Worm (Caenorhabditis elegans) whole organism, late embryonic: ENCODE data around the gene cyp-13A6.

Experiments
- C08G9.2 ChIP-seq: sonication (generic microtip); optimal IDR thresholded peaks from 2 replicates; lab custom pipeline; 2016; ENCODE audit warnings: mild to moderate bottlenecking, missing genetic modification characterization, moderate library complexity, missing compliant biosample characterization
- K09A11.1 ChIP-seq: sonication (generic microtip); optimal IDR thresholded peaks from 2 replicates; lab custom pipeline; 2017; ENCODE audit warnings: antibody characterized with exemption, mild to moderate bottlenecking, missing genetic modification characterization, missing compliant biosample characterization; ENCODE audit not compliant: insufficient read depth
- Y22D7AL.16 ChIP-seq: sonication (generic microtip); optimal IDR thresholded peaks from 2 replicates; lab custom pipeline; 2016; ENCODE audit warnings: missing genetic modification characterization, missing compliant biosample characterization
- ama-1 ChIP-seq: fragments of 150-350 bp; optimal IDR thresholded peaks from 2 replicates; lab custom pipeline; 2014
- ceh-14 ChIP-seq: sonication (generic microtip); optimal IDR thresholded peaks from 2 replicates; lab custom pipeline; 2016; ENCODE audit warnings: missing genotype, missing genetic modification characterization, missing compliant biosample characterization
- ceh-18 ChIP-seq: sonication (generic microtip); optimal IDR thresholded peaks from 2 replicates; lab custom pipeline; 2016; ENCODE audit warnings: missing genetic modification characterization, missing compliant biosample characterization
- ceh-31 ChIP-seq: sonication (generic microtip); optimal IDR thresholded peaks from 2 replicates; lab custom pipeline; 2016; ENCODE audit warnings: missing genetic modification characterization, missing compliant biosample characterization
- ceh-45 ChIP-seq: fragments of 200-800 bp; sonication (Bioruptor generic); IDR thresholded peaks from 2 replicates; pipeline ENCODE4 v1.3.6; 2022; ENCODE audit warnings: missing genetic modification reagents, missing genetic modification characterization, missing compliant biosample characterization
- dve-1 ChIP-seq: sonication (generic microtip); optimal IDR thresholded peaks from 2 replicates; lab custom pipeline; 2017; ENCODE audit warnings: antibody characterized with exemption, mild to moderate bottlenecking, missing genetic modification characterization, missing compliant biosample characterization
- elt-4 ChIP-seq: sonication (generic microtip); optimal IDR thresholded peaks from 2 replicates; lab custom pipeline; 2016; ENCODE audit warnings: missing genetic modification characterization, missing compliant biosample characterization
- fax-1 ChIP-seq: sonication (generic microtip); optimal IDR thresholded peaks from 2 replicates; lab custom pipeline; 2016; ENCODE audit warnings: missing genotype, missing genetic modification characterization, missing compliant biosample characterization
- fkh-6 ChIP-seq: sonication (generic microtip); optimal IDR thresholded peaks from 2 replicates; lab custom pipeline; 2016; ENCODE audit warnings: missing genetic modification characterization, missing compliant biosample characterization
- hlh-13 ChIP-seq: fragments of 200-800 bp; sonication (Bioruptor generic); optimal IDR thresholded peaks from 2 replicates; lab custom pipeline; 2018; ENCODE audit warnings: mild to moderate bottlenecking, missing genetic modification characterization, missing compliant biosample characterization
- lim-6 ChIP-seq: sonication (generic microtip); optimal IDR thresholded peaks from 2 replicates; lab custom pipeline; 2016; ENCODE audit warnings: missing genetic modification characterization, missing compliant biosample characterization
- lin-11 ChIP-seq: fragments of 200-800 bp; sonication (Bioruptor generic); optimal IDR thresholded peaks from 2 replicates; lab custom pipeline; 2018; ENCODE audit warnings: mild to moderate bottlenecking, missing genetic modification characterization, missing compliant biosample characterization
- madf-2 ChIP-seq: sonication (generic microtip); optimal IDR thresholded peaks from 2 replicates; lab custom pipeline; 2017; ENCODE audit warnings: missing genetic modification characterization, missing compliant biosample characterization
- pag-3 ChIP-seq: sonication (generic microtip); optimal IDR thresholded peaks from 2 replicates; lab custom pipeline; 2016; ENCODE audit warnings: missing compliant biosample characterization, missing genetic modification characterization, borderline replicate concordance
- pat-9 ChIP-seq: fragments of 200-800 bp; sonication (Bioruptor generic); optimal IDR thresholded peaks from 2 replicates; lab custom pipeline; 2018; ENCODE audit warnings: mild to moderate bottlenecking, missing genetic modification characterization, moderate library complexity, missing compliant biosample characterization
- pha-2 ChIP-seq: sonication (generic microtip); optimal IDR thresholded peaks from 2 replicates; lab custom pipeline; 2017; ENCODE audit warnings: mild to moderate bottlenecking, missing genetic modification characterization, missing compliant biosample characterization
- pha-4 ChIP-seq: fragments of 150-350 bp; optimal IDR thresholded peaks from 2 replicates; lab custom pipeline; 2018; ENCODE audit warnings: missing biosample characterization, missing genetic modification reagents, missing genetic modification characterization
- sox-2 ChIP-seq: fragments of 200-800 bp; sonication (Bioruptor generic); IDR thresholded peaks from 2 replicates; pipeline ENCODE4 v1.3.6; 2022; ENCODE audit warnings: missing genetic modification reagents, missing genetic modification characterization, missing compliant biosample characterization
- syd-9 ChIP-seq: sonication (generic microtip); optimal IDR thresholded peaks from 2 replicates; lab custom pipeline; 2016; ENCODE audit warnings: mild to moderate bottlenecking, missing genetic modification characterization, moderate library complexity, missing compliant biosample characterization

Gene cyp-13A6

DNA sequence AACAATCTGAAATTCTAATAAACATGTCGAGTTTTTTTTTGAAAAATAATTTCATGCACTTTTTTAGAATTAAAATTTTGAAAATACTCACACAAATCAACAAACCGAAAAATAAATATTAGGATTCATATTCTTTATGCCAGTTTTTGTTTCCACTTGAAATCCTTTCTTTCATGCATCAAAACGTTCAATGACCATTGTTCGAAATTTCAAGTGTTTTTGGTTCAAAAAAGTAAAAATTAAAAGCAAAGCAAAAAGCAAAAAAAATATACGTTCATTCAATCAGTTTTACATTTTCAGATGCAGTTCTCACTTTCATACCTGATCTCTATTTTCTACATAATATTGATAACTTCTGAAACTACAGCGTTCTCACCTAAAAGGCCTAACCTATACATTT is 48.9 kb downstream of the cyp-13A6 start, which contains the start of gene ZK1321.1:
ZK1321.1 (plus strand) TSS at position 301 of the 400 bp plus-strand sequence.
- TF ChIP-seq elt-4 (tag; lab: Kevin White, UChicago): no peak
- no peak for TF ChIP-seq madf-2 (tag; lab: Kevin White, UChicago)
- TF ChIP-seq pat-9 (tag; lab: Kevin White, UChicago): no peak
- no peak for TF ChIP-seq pha-4 (tag; lab: Kevin White, UChicago)
- TF ChIP-seq K09A11.1 (tag; lab: Kevin White, UChicago): no peak
- TF ChIP-seq ceh-45 (GFP tag; lab: Robert Waterston, UW): no peak
- TF ChIP-seq Y22D7AL.16 (tag; lab: Kevin White, UChicago): no peak
- TF ChIP-seq ceh-31 (tag; lab: Kevin White, UChicago): no peak
- TF ChIP-seq pag-3 (tag; lab: Kevin White, UChicago): no peak
- TF ChIP-seq, all 69 proteins: peak for 0

DNA sequence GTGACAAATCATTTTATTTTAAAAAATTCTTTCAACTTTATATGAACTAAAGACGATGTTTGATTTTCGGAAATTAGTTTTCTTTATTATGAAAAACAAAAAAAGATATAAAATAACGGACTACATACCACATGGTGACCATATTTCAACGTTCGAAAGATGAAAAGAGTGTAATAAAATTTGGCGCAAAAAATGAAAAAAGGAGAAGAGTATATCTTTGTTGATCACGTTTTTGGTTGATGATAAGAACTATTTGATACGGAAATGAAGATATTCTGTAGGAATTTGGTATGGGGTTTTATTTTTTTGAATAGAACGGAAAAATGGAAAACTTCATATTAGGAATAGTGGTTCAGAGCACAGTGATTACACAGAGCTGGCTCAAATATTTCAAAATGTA is 49.6 kb downstream of the cyp-13A6 start, which contains the start of gene Y53C12B.7:
Y53C12B.7 (minus strand) TSS at position 163 of the 400 bp plus-strand sequence.
- TF ChIP-seq dve-1 (tag; lab: Kevin White, UChicago): no peak
- TF ChIP-seq ama-1 (lab: Kevin White, UChicago): no peak
- TF ChIP-seq syd-9: no peak
- TF ChIP-seq lin-11: no peak
- TF ChIP-seq pha-2 (tag; lab: Kevin White, UChicago): no peak
- no peak for TF ChIP-seq ceh-14 (tag; lab: Kevin White, UChicago)
- no peak for TF ChIP-seq lim-6 (tag; lab: Kevin White, UChicago)
- no peak for TF ChIP-seq hlh-13 (GFP tag; lab: Kevin White, UChicago)
- no peak for TF ChIP-seq C08G9.2 (tag; lab: Kevin White, UChicago)
- no peak for TF ChIP-seq fkh-6 (tag; lab: Kevin White, UChicago)

DNA sequence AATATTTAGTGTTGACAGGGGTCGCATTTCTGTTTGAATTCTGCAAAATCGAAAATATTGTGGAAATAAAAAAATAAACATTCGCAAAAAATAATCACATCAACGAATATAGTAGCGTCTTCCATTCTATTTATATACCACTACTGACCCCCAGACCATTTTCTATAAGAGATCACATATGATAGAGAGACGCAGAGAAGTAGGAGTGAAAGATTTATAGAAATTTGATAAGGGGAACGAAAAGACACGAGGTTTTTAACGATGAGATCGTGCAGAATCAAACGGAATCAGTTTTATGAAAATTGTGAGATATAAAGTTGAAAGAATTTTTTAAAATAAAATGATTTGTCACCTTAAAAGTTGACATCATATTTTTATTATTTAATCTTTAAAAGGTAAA is 50.3 kb downstream of the cyp-13A6 start:
- TF ChIP-seq sox-2: no peak
- no peak for TF ChIP-seq lin-11
- TF ChIP-seq ceh-18 (tag; lab: Kevin White, UChicago): no peak
- TF ChIP-seq fax-1: no peak
